Fruit fly (Drosophila melanogaster) whole organism, prepupa: Measurements from ENCODE around the gene Ssb-c31a.

ENCODE experiments used
- CG11762 ChIP-seq: fragments of 200-800 bp; sonication (Bioruptor generic); optimal IDR thresholded peaks from 3 replicates; lab custom pipeline; 2016; ENCODE audit warnings: missing biosample characterization, missing genetic modification characterization; ENCODE audit not compliant: insufficient read depth
- CG16779 ChIP-seq: fragments of 200-800 bp; sonication (Bioruptor generic); optimal IDR thresholded peaks from 3 replicates; lab custom pipeline; 2017; ENCODE audit warnings: missing biosample characterization, mild to moderate bottlenecking, missing genetic modification characterization
- CG7368 ChIP-seq: fragments of 200-800 bp; sonication (Bioruptor generic); optimal IDR thresholded peaks from 3 replicates; lab custom pipeline; 2016; ENCODE audit warnings: missing biosample characterization, missing genetic modification characterization
- Gug ChIP-seq: fragments of 200-800 bp; sonication (Bioruptor generic); IDR thresholded peaks from 2 replicates; pipeline ENCODE4 v1.3.6; 2022; ENCODE audit warnings: missing biosample characterization, missing genetic modification characterization
- achi ChIP-seq: fragments of 200-800 bp; sonication (Bioruptor generic); optimal IDR thresholded peaks from 3 replicates; lab custom pipeline; 2016; ENCODE audit warnings: missing biosample characterization, missing genetic modification characterization
- fd59A ChIP-seq: fragments of 200-800 bp; sonication (Bioruptor generic); optimal IDR thresholded peaks from 2 replicates; lab custom pipeline; 2017; ENCODE audit warnings: missing biosample characterization, mild to moderate bottlenecking, missing genetic modification characterization, missing genetic modification reagents
- net ChIP-seq: fragments of 200-800 bp; sonication (Bioruptor generic); optimal IDR thresholded peaks from 3 replicates; lab custom pipeline; 2016; ENCODE audit warnings: missing biosample characterization, missing genetic modification characterization
- pdm3 ChIP-seq: fragments of 200-800 bp; sonication (Bioruptor generic); optimal IDR thresholded peaks from 3 replicates; lab custom pipeline; 2016; ENCODE audit warnings: missing biosample characterization, missing genetic modification characterization
- topi ChIP-seq: fragments of 200-800 bp; sonication (Bioruptor generic); optimal IDR thresholded peaks from 3 replicates; lab custom pipeline; 2016; ENCODE audit warnings: missing biosample characterization, missing genetic modification characterization
- vri ChIP-seq: fragments of 200-800 bp; sonication (Bioruptor generic); optimal IDR thresholded peaks from 3 replicates; lab custom pipeline; 2016; ENCODE audit warnings: missing biosample characterization, mild to moderate bottlenecking, missing genetic modification characterization

- TF ChIP-seq Gug (GFP tag; lab: Robert Waterston, UW) (no peak), topi (GFP tag; lab: Kevin White, UChicago) (no peak), CG11762 (no peak), CG16779 (tag; lab: Kevin White, UChicago) (no peak), achi (GFP tag; lab: Kevin White, UChicago) (no peak), CG7368 (no peak), pdm3 (GFP tag; lab: Kevin White, UChicago) (no peak), net (no peak), vri (GFP tag; lab: Kevin White, UChicago) (no peak), fd59A (GFP tag; lab: Kevin White, UChicago) (no peak)
Measured at dm6 chr2L:8204366-8204765, 6.8 kb upstream of the Ssb-c31a start.
